Worm (Caenorhabditis elegans) whole organism, early embryonic: ENCODE data around the gene ugt-66.

Experiments used
- F13C5.2 ChIP-seq: sonication (generic microtip); optimal IDR thresholded peaks from 2 replicates; lab custom pipeline; 2017; ENCODE audit warnings: mild to moderate bottlenecking, missing genetic modification characterization, inconsistent platforms, missing compliant biosample characterization
- ama-1 ChIP-seq: fragments of 150-350 bp; optimal IDR thresholded peaks from 2 replicates; lab custom pipeline; 2014
- ceh-13 ChIP-seq: fragments of 200-800 bp; sonication (Bioruptor generic); optimal IDR thresholded peaks from 2 replicates; lab custom pipeline; 2018; ENCODE audit warnings: mild to moderate bottlenecking, missing genetic modification characterization, missing compliant biosample characterization
- flt-1 ChIP-seq: fragments of 200-800 bp; sonication (Bioruptor generic); IDR thresholded peaks from 2 replicates; pipeline ENCODE4 v1.3.6; 2022; ENCODE audit warnings: missing genetic modification characterization, missing compliant biosample characterization
- pes-1 ChIP-seq: fragments of 200-800 bp; sonication (Bioruptor generic); IDR thresholded peaks from 2 replicates; pipeline ENCODE4 v1.3.6; 2022; ENCODE audit warnings: missing genetic modification reagents, missing genetic modification characterization, missing compliant biosample characterization

DNA sequence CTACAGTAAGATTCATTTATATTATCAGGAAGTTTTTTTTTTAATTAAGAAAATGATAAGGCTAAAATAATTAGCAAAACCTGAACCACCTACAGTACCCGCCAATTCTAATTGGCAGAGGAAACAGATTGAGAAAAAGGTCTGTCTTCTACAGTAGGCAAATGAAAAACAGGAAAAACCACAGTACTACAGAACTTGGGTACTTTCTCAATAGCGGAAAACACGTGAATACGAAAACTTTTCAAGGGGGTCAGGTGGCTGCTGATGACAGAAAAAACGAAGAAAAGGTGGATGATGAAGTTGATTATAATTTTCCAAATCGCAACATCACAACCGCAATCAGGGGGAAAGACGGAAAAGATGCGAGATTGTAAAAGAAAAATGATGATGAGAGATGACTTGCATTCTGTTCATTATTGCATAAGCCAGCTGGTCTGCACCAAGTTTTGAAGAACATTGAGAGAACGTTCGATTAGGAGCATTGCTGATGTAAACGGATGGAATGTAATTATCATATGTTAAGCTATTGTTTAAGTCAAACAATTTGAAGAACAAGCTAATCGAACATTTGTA, 49.9 kb downstream of the ugt-66 start:
- no peak for TF ChIP-seq F13C5.2 (tag; lab: Kevin White, UChicago)
- no peak for TF ChIP-seq ama-1 (lab: Kevin White, UChicago)
- no peak for TF ChIP-seq flt-1 (GFP tag; lab: Robert Waterston, UW)
- TF ChIP-seq pes-1 (GFP tag; lab: Robert Waterston, UW) = no peak
- TF ChIP-seq ceh-13 = no peak
